Fruit fly (Drosophila melanogaster) Kc167 (cell line): ENCODE data around the gene CG2104.

Experiments
- Myc ChIP-seq: fragments of >200 bp; optimal IDR thresholded peaks from 2 replicates; lab custom pipeline; 2017; ENCODE audit warnings: missing external identifiers
- Sin3A ChIP-seq: fragments of >200 bp; optimal IDR thresholded peaks from 2 replicates; lab custom pipeline; 2018; ENCODE audit warnings: missing external identifiers
- h ChIP-seq: fragments of >200 bp; optimal IDR thresholded peaks from 3 replicates; lab custom pipeline; 2018; ENCODE audit warnings: missing external identifiers
- psq ChIP-seq: fragments of >200 bp; optimal IDR thresholded peaks from 2 replicates; lab custom pipeline; 2017; ENCODE audit warnings: missing external identifiers
- ttk ChIP-seq: sonication (Bioruptor generic); optimal IDR thresholded peaks from 2 replicates; lab custom pipeline; 2017; ENCODE audit warnings: missing external identifiers

DNA sequence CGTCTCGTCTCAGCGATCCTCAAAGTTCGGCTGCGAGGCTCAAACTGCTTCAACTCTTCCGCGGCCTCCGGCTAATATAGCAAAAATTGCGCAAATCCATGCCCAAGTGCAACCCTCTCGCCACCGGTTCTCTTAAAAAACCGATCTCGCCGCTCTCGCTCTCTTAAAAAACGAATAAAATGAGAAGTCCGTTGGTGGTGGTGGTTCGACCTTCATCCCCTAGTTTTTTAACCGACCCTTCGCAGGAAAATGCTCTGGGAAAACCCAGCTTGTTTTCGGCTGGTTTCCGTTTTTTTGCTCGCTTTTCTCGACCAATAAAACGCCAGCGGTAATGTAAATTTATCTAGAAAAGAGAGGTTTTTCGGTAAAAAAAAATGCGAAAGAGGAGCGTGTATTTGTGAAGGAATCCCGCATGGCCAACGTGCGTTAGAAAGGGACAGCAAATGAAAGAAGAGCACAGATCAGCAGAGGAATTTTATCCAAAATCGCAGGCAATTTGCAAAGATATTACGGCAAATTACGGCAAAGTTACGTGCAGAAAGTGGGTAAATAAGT is 23.7 kb upstream of the CG2104 start, which contains the start of gene cas:
- TF ChIP-seq psq (no peak), h (lab: Kevin White, UChicago) (no peak), Myc (lab: Kevin White, UChicago) (no peak), ttk (lab: Kevin White, UChicago) (no peak), Sin3A (no peak)
